Fruit fly (Drosophila melanogaster) whole organism, embryonic: ENCODE measurements around the gene APP-BP1.

ENCODE experiments used
- B-H1 ChIP-seq: fragments of 200-800 bp; sonication (Bioruptor generic); IDR thresholded peaks from 3 replicates; pipeline ENCODE4 v1.3.6; 2022; ENCODE audit warnings: missing biosample characterization, missing genetic modification characterization
- Blimp-1 ChIP-seq: fragments of 200-800 bp; sonication (Bioruptor generic); optimal IDR thresholded peaks from 3 replicates; lab custom pipeline; 2018; ENCODE audit warnings: missing biosample characterization, missing genetic modification characterization, mild to moderate bottlenecking, moderate library complexity, missing genetic modification reagents
- CG12942 ChIP-seq: fragments of 200-800 bp; sonication (Bioruptor generic); optimal IDR thresholded peaks from 3 replicates; lab custom pipeline; 2016; ENCODE audit warnings: missing biosample characterization, missing genetic modification characterization
- CG14441 ChIP-seq: fragments of 200-800 bp; sonication (Bioruptor generic); IDR thresholded peaks from 2 replicates; pipeline ENCODE4 v1.3.6; 2022; ENCODE audit warnings: missing biosample characterization, missing genetic modification characterization
- CG1529 ChIP-seq: fragments of 200-800 bp; sonication (Bioruptor generic); optimal IDR thresholded peaks from 3 replicates; lab custom pipeline; 2018; ENCODE audit warnings: missing biosample characterization, missing genetic modification characterization
- CG2202 ChIP-seq: fragments of 200-800 bp; sonication (Bioruptor generic); optimal IDR thresholded peaks from 2 replicates; lab custom pipeline; 2018; ENCODE audit warnings: missing biosample characterization, mild to moderate bottlenecking, missing genetic modification characterization
- CG2678 ChIP-seq: fragments of 200-800 bp; sonication (Bioruptor generic); optimal IDR thresholded peaks from 3 replicates; lab custom pipeline; 2019; ENCODE audit warnings: missing biosample characterization, mild to moderate bottlenecking, missing genetic modification characterization, moderate library complexity
- CG33557 ChIP-seq: fragments of 200-800 bp; sonication (Bioruptor generic); optimal IDR thresholded peaks from 2 replicates; lab custom pipeline; 2019; ENCODE audit warnings: missing biosample characterization, mild to moderate bottlenecking, missing genetic modification characterization, moderate library complexity
- CG34224 ChIP-seq: fragments of 200-800 bp; sonication (Bioruptor generic); IDR thresholded peaks from 3 replicates; pipeline ENCODE4 v1.3.6; 2022; ENCODE audit warnings: missing biosample characterization, missing genetic modification characterization; ENCODE audit not compliant: partially characterized antibody
- CG6689 ChIP-seq: fragments of 200-800 bp; sonication (Bioruptor generic); IDR thresholded peaks from 2 replicates; pipeline ENCODE4 v1.3.6; 2022; ENCODE audit warnings: missing biosample characterization, missing genetic modification characterization
- CHES-1-like ChIP-seq: fragments of 200-800 bp; sonication (Bioruptor generic); optimal IDR thresholded peaks from 2 replicates; lab custom pipeline; 2016; ENCODE audit warnings: missing biosample characterization, missing genetic modification characterization
- D19A ChIP-seq: fragments of 200-800 bp; optimal IDR thresholded peaks from 3 replicates; lab custom pipeline; 2019; ENCODE audit warnings: missing biosample characterization, mild to moderate bottlenecking, missing genetic modification characterization, moderate library complexity
- Dek ChIP-seq: fragments of 200-800 bp; sonication (Bioruptor generic); optimal IDR thresholded peaks from 3 replicates; lab custom pipeline; 2019; ENCODE audit warnings: missing biosample characterization, mild to moderate bottlenecking, missing genetic modification characterization, moderate library complexity
- Dfd ChIP-seq, 2 experiments: fragments of >200 bp; optimal IDR thresholded peaks; 2 replicates each; lab custom pipeline; 2017; ENCODE audit warnings: missing biosample characterization in 2 of 2, missing genetic modification characterization in 2 of 2
- Fer1 ChIP-seq: fragments of 200-800 bp; sonication (Bioruptor generic); optimal IDR thresholded peaks from 2 replicates; lab custom pipeline; 2017; ENCODE audit warnings: missing biosample characterization, mild to moderate bottlenecking, missing genetic modification characterization
- GATAe ChIP-seq: fragments of 200-800 bp; sonication (Bioruptor generic); conservative IDR thresholded peaks from 2 replicates; pipeline ENCODE4 v1.3.6; 2022; ENCODE audit warnings: missing biosample characterization, missing genetic modification characterization
- Hmr ChIP-seq: fragments of 200-800 bp; sonication (Bioruptor generic); optimal IDR thresholded peaks from 3 replicates; lab custom pipeline; 2017; ENCODE audit warnings: mild to moderate bottlenecking, missing biosample characterization, missing genetic modification reagents, missing genetic modification characterization
- Med ChIP-seq: fragments of 200-800 bp; sonication (Bioruptor generic); peaks from one replicate; lab custom pipeline; 2016; ENCODE audit warnings: missing biosample characterization, missing genetic modification characterization, mild to moderate bottlenecking, inconsistent platforms, moderate library complexity
- Mes4 ChIP-seq: fragments of 200-800 bp; sonication (Bioruptor generic); optimal IDR thresholded peaks from 2 replicates; lab custom pipeline; 2016; ENCODE audit warnings: missing biosample characterization, missing genetic modification characterization
- Nf-YA ChIP-seq: fragments of 200-800 bp; sonication (Bioruptor generic); IDR thresholded peaks from 2 replicates; pipeline ENCODE4 v1.3.6; 2022; ENCODE audit warnings: missing biosample characterization, missing genetic modification characterization
- Oli ChIP-seq: fragments of 200-800 bp; sonication (Bioruptor generic); optimal IDR thresholded peaks from 2 replicates; lab custom pipeline; 2018; ENCODE audit warnings: missing biosample characterization, mild to moderate bottlenecking, missing genetic modification characterization, moderate library complexity
- Rfx ChIP-seq: fragments of 200-800 bp; sonication (Bioruptor generic); IDR thresholded peaks from 2 replicates; pipeline ENCODE4 v1.3.6; 2022; ENCODE audit warnings: missing biosample characterization, missing genetic modification characterization
- Rx ChIP-seq: fragments of 200-800 bp; sonication (Bioruptor generic); IDR thresholded peaks from 2 replicates; pipeline ENCODE4 v1.3.6; 2022; ENCODE audit warnings: missing biosample characterization, missing genetic modification characterization
- Side ChIP-seq: fragments of 200-800 bp; sonication (Bioruptor generic); optimal IDR thresholded peaks from 2 replicates; lab custom pipeline; 2016; ENCODE audit warnings: missing biosample characterization, missing genetic modification characterization
- al ChIP-seq: fragments of 200-800 bp; sonication (Bioruptor generic); IDR thresholded peaks from 2 replicates; pipeline ENCODE4 v1.3.6; 2022; ENCODE audit warnings: missing biosample characterization, missing genetic modification characterization
- ap ChIP-seq: fragments of 200-800 bp; sonication (Bioruptor generic); IDR thresholded peaks from 2 replicates; pipeline ENCODE4 v1.3.6; 2022; ENCODE audit warnings: missing biosample characterization, missing genetic modification characterization
- bab2 ChIP-seq: fragments of 200-800 bp; sonication (Bioruptor generic); optimal IDR thresholded peaks from 2 replicates; lab custom pipeline; 2016; ENCODE audit warnings: missing biosample characterization, missing genetic modification characterization
- bbx ChIP-seq: fragments of 200-800 bp; sonication (Bioruptor generic); IDR thresholded peaks from 2 replicates; pipeline ENCODE4 v1.3.6; 2022; ENCODE audit warnings: missing biosample characterization, missing genetic modification characterization; ENCODE audit not compliant: partially characterized antibody
- btn ChIP-seq: fragments of 200-800 bp; sonication (Bioruptor generic); optimal IDR thresholded peaks from 2 replicates; lab custom pipeline; 2016; ENCODE audit warnings: missing biosample characterization, missing genetic modification characterization
- ems ChIP-seq: fragments of 200-800 bp; sonication (Bioruptor generic); optimal IDR thresholded peaks from 3 replicates; lab custom pipeline; 2016; ENCODE audit warnings: missing biosample characterization, missing genetic modification characterization
- exex ChIP-seq: fragments of 200-800 bp; sonication (Bioruptor generic); optimal IDR thresholded peaks from 4 replicates; lab custom pipeline; 2018; ENCODE audit warnings: missing biosample characterization, mild to moderate bottlenecking, missing genetic modification characterization, moderate library complexity
- gce ChIP-seq: fragments of 200-800 bp; sonication (Bioruptor generic); IDR thresholded peaks from 3 replicates; pipeline ENCODE4 v1.3.6; 2022; ENCODE audit warnings: missing biosample characterization, missing genetic modification characterization
- gem ChIP-seq: fragments of 200-800 bp; sonication (Bioruptor generic); optimal IDR thresholded peaks from 2 replicates; lab custom pipeline; 2019; ENCODE audit warnings: missing biosample characterization, mild to moderate bottlenecking, missing genetic modification characterization, moderate library complexity
- gsb-n ChIP-seq: fragments of 200-800 bp; sonication (Bioruptor generic); optimal IDR thresholded peaks from 3 replicates; lab custom pipeline; 2018; ENCODE audit warnings: missing biosample characterization, mild to moderate bottlenecking, missing genetic modification characterization
- inv ChIP-seq: fragments of 200-800 bp; sonication (Bioruptor generic); IDR thresholded peaks from 2 replicates; pipeline ENCODE4 v1.3.6; 2022; ENCODE audit warnings: missing biosample characterization, missing genetic modification characterization; ENCODE audit not compliant: partially characterized antibody
- maf-S ChIP-seq: fragments of 200-800 bp; sonication (Bioruptor generic); optimal IDR thresholded peaks from 2 replicates; lab custom pipeline; 2016; ENCODE audit warnings: missing biosample characterization, missing genetic modification characterization
- mld ChIP-seq: fragments of 200-800 bp; sonication (Bioruptor generic); IDR thresholded peaks from 3 replicates; pipeline ENCODE4 v1.3.6; 2022; ENCODE audit warnings: missing biosample characterization, missing genetic modification characterization; ENCODE audit not compliant: partially characterized antibody
- nau ChIP-seq: fragments of 200-800 bp; sonication (Bioruptor generic); optimal IDR thresholded peaks from 3 replicates; lab custom pipeline; 2017; ENCODE audit warnings: missing biosample characterization, mild to moderate bottlenecking, missing genetic modification characterization, missing genetic modification reagents
- onecut ChIP-seq: fragments of 200-800 bp; sonication (Bioruptor generic); IDR thresholded peaks from 2 replicates; pipeline ENCODE4 v1.3.6; 2022; ENCODE audit warnings: missing biosample characterization, missing genetic modification characterization
- pzg ChIP-seq: fragments of 200-800 bp; sonication (Bioruptor generic); optimal IDR thresholded peaks from 3 replicates; lab custom pipeline; 2018; ENCODE audit warnings: missing biosample characterization, mild to moderate bottlenecking, missing genetic modification characterization, moderate library complexity
- rib ChIP-seq: fragments of 200-800 bp; sonication (Bioruptor generic); IDR thresholded peaks from 2 replicates; pipeline ENCODE4 v1.3.6; 2022; ENCODE audit warnings: missing biosample characterization, missing genetic modification characterization
- seq ChIP-seq: fragments of 200-800 bp; sonication (Bioruptor generic); IDR thresholded peaks from 2 replicates; pipeline ENCODE4 v1.3.6; 2022; ENCODE audit warnings: missing biosample characterization, missing genetic modification characterization
- slbo ChIP-seq: fragments of 200-800 bp; sonication (Bioruptor generic); IDR thresholded peaks from 2 replicates; pipeline ENCODE4 v1.3.6; 2022; ENCODE audit warnings: missing biosample characterization, missing genetic modification characterization
- slou ChIP-seq: fragments of 200-800 bp; sonication (Bioruptor generic); optimal IDR thresholded peaks from 3 replicates; lab custom pipeline; 2016; ENCODE audit warnings: missing biosample characterization, missing genetic modification characterization
- unpg ChIP-seq: fragments of 200-800 bp; sonication (Bioruptor generic); optimal IDR thresholded peaks from 3 replicates; lab custom pipeline; 2018; ENCODE audit warnings: missing biosample characterization, mild to moderate bottlenecking, missing genetic modification characterization, moderate library complexity
- usp ChIP-seq: fragments of >200 bp; optimal IDR thresholded peaks from 2 replicates; lab custom pipeline; 2017; ENCODE audit warnings: missing biosample characterization, missing genetic modification characterization
- vfl ChIP-seq: fragments of 200-800 bp; sonication (Bioruptor generic); optimal IDR thresholded peaks from 2 replicates; lab custom pipeline; 2016; ENCODE audit warnings: missing biosample characterization, missing genetic modification characterization
- zen ChIP-seq: fragments of 200-800 bp; sonication (Bioruptor generic); optimal IDR thresholded peaks from 3 replicates; lab custom pipeline; 2018; ENCODE audit warnings: missing biosample characterization, mild to moderate bottlenecking, missing genetic modification characterization, moderate library complexity
- zen2 ChIP-seq: fragments of 200-800 bp; sonication (Bioruptor generic); IDR thresholded peaks from 3 replicates; pipeline ENCODE4 v1.3.6; 2022; ENCODE audit warnings: missing biosample characterization, missing genetic modification characterization; ENCODE audit not compliant: partially characterized antibody

APP-BP1 gene

DNA sequence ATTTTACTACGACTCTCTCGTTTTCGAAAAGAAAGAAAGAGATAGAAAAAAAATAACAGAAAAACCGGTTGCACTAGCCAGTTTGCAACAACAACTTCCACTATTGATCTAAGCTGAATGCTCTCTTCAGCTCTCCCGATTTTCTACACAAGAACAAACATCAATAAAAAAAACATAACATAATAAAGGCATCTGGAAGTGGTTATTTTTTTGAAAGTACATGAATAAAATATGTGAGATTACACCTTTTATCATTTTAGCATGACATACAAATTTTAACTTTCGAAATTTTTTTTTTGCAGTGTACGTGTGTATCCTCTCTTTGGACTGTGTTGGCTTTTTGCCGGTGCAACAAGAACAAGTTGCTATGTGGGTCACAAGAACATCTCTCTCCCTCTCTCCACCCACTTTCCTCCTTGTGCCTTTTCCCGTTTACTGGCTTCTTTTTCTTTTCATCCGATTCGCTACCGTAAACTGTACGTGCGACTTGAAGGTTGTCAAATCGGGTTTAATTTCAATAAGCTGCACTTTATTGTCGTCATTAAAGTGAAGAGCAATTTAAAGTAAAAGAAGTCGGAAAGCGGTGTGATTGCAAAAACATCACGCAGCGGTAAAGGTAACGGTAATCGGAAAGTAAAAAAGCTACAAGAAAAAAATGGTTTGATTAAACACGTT, 13.5 kb upstream of the APP-BP1 start (continued):
- TF ChIP-seq CG12942 (GFP tag; lab: Kevin White, UChicago) (peak; percentile 96), seq (GFP tag; lab: Robert Waterston, UW) (peak; percentile 95), ems (GFP tag; lab: Kevin White, UChicago) (peak; percentile 92), CG1529 (GFP tag; lab: Kevin White, UChicago) (peak; percentile 97), pzg (GFP tag; lab: Kevin White, UChicago) (no peak), unpg (GFP tag; lab: Kevin White, UChicago) (peak; percentile 97), usp (GFP tag; lab: Kevin White, UChicago) (no peak), mld (GFP tag; lab: Robert Waterston, UW) (no peak), slbo (GFP tag; lab: Robert Waterston, UW) (peak; percentile 92), CG6689 (GFP tag; lab: Robert Waterston, UW) (peak; percentile 96), Rfx (GFP tag; lab: Robert Waterston, UW) (peak; percentile 95), CG14441 (GFP tag; lab: Robert Waterston, UW) (peak; percentile 96), rib (GFP tag; lab: Robert Waterston, UW) (peak; percentile 89), Side (GFP tag; lab: Kevin White, UChicago) (peak; percentile 97), Med (peak; percentile 99), zen (peak; percentile 94), vfl (GFP tag; lab: Kevin White, UChicago) (peak; percentile 76), nau (no peak), btn (GFP tag; lab: Kevin White, UChicago) (peak; percentile 96), CG34224 (no peak), maf-S (GFP tag; lab: Kevin White, UChicago) (peak; percentile 93), gem (tag; lab: Kevin White, UChicago) (peak; percentile 98), CG33557 (GFP tag; lab: Kevin White, UChicago) (peak; percentile 97), Mes4 (peak; percentile 98), gsb-n (peak; percentile 98), slou (GFP tag; lab: Kevin White, UChicago) (peak; percentile 87)

dm6 chr3L:11085810-11086209, 12.4 kb upstream of the APP-BP1 start:
- no peak for TF ChIP-seq bab2 (GFP tag; lab: Kevin White, UChicago)
- no peak for TF ChIP-seq Hmr (GFP tag; lab: Kevin White, UChicago)
- TF ChIP-seq CHES-1-like = no peak
- TF ChIP-seq CG2202 (tag; lab: Kevin White, UChicago) = no peak
- TF ChIP-seq B-H1 (GFP tag; lab: Robert Waterston, UW) = no peak
- no peak for TF ChIP-seq GATAe (GFP tag; lab: Robert Waterston, UW)
- peak; percentile 4 for TF ChIP-seq CG2678 (tag; lab: Kevin White, UChicago)
- no peak for TF ChIP-seq slbo (GFP tag; lab: Robert Waterston, UW)
- TF ChIP-seq zen2 (GFP tag; lab: Robert Waterston, UW) = no peak
- TF ChIP-seq Rx (GFP tag; lab: Robert Waterston, UW) = no peak
- TF ChIP-seq Fer1 (GFP tag; lab: Kevin White, UChicago) = peak; percentile 43
- TF ChIP-seq CG1529 (GFP tag; lab: Kevin White, UChicago) = no peak
- TF ChIP-seq gce = no peak
- no peak for TF ChIP-seq Nf-YA (GFP tag; lab: Robert Waterston, UW)
- no peak for TF ChIP-seq al
- no peak for TF ChIP-seq nau
- no peak for TF ChIP-seq Dfd (GFP tag; optimal IDR thresholded peaks at IDR 0.05; lab: Kevin White, UChicago)
- no peak for TF ChIP-seq ap (GFP tag; lab: Robert Waterston, UW)
- TF ChIP-seq Blimp-1 = no peak
- peak; percentile 54 for TF ChIP-seq exex
- no peak for TF ChIP-seq inv (GFP tag; lab: Robert Waterston, UW)
- no peak for TF ChIP-seq Oli
- TF ChIP-seq D19A = no peak
- TF ChIP-seq Dek = no peak
- no peak for TF ChIP-seq bbx (GFP tag; lab: Robert Waterston, UW)
- no peak for TF ChIP-seq onecut (GFP tag; lab: Robert Waterston, UW)
